Fruit fly (Drosophila melanogaster) whole organism: ENCODE data around the gene CG18814.

Source experiments
- CG8478 ChIP-seq: fragments of >200 bp; optimal IDR thresholded peaks from 2 replicates; lab custom pipeline; 2018; ENCODE audit warnings: inconsistent platforms
- Dll ChIP-seq: fragments of >200 bp; optimal IDR thresholded peaks from 2 replicates; lab custom pipeline; 2017
- EcR ChIP-seq, 2 experiments: fragments of >200 bp; optimal IDR thresholded peaks; 2 replicates each; lab custom pipeline; 2017; ENCODE audit warnings: missing biosample characterization in 2 of 2, missing genetic modification characterization in 2 of 2, missing genetic modification reagents in 2 of 2
- pan ChIP-seq: fragments of >200 bp; optimal IDR thresholded peaks from 2 replicates; lab custom pipeline; 2017
- psq ChIP-seq: fragments of >200 bp; optimal IDR thresholded peaks from 2 replicates; lab custom pipeline; 2017
- usp ChIP-seq: fragments of >200 bp; optimal IDR thresholded peaks from 2 replicates; lab custom pipeline; 2017; ENCODE audit warnings: missing biosample characterization, missing genetic modification characterization, mixed read lengths

The CG18814 gene

DNA sequence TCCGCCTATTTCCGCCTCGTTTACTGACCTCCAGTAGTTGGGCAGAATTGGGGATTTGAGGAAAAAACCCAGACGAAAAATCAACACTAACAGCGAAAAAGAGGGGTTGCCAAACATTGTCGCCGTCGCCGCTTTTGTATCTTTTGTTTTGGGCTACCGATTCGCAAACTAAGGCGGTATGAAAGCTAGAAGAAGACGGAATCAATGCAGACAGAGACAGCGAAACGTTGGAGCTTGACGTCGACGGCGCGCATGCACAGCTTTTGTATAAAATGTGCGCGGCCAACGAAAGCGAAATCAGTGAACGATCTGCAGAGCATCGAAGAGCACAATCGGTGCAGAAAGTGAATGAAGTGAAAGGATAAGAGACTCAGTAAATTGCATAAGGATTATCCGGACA lies 30.9 kb upstream of the CG18814 start, which contains the start of gene CG4998:
Gene CG4998, plus strand, starts transcription at position 301 of the 400 bp plus-strand sequence.
- TF ChIP-seq psq (lab: Kevin White, UChicago), result no peak
- no peak for TF ChIP-seq CG8478 (lab: Kevin White, UChicago)
- TF ChIP-seq EcR (GFP tag; optimal IDR thresholded peaks at IDR 0.05; lab: Kevin White, UChicago), result no peak
- no peak for TF ChIP-seq Dll (lab: Kevin White, UChicago)
- TF ChIP-seq usp (GFP tag; lab: Kevin White, UChicago), result no peak
- TF ChIP-seq pan (lab: Kevin White, UChicago), result no peak

DNA sequence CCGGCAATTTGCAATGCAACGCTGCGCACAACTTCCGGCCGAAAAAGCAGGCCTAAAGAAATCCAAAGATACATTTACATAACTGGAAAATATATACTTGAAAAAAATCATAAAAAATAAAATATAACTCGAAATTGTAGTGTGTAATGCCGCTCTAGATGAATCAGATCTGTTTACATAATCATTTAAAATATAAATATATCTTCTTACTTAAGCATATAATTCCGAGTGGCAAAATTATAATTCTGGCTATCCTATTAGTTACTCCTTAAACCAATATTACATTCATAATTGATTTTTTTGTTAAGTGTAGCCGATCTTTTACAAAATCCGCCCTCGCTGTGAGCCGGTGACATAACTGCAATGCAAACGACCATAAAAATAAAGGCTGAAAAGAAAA lies 30.2 kb upstream of the CG18814 start:
- TF ChIP-seq CG8478 (lab: Kevin White, UChicago) (no peak), Dll (lab: Kevin White, UChicago) (no peak), pan (lab: Kevin White, UChicago) (no peak), psq (lab: Kevin White, UChicago) (no peak), usp (GFP tag; lab: Kevin White, UChicago) (no peak), EcR (GFP tag; optimal IDR thresholded peaks at IDR 0.05; lab: Kevin White, UChicago) (no peak)

DNA sequence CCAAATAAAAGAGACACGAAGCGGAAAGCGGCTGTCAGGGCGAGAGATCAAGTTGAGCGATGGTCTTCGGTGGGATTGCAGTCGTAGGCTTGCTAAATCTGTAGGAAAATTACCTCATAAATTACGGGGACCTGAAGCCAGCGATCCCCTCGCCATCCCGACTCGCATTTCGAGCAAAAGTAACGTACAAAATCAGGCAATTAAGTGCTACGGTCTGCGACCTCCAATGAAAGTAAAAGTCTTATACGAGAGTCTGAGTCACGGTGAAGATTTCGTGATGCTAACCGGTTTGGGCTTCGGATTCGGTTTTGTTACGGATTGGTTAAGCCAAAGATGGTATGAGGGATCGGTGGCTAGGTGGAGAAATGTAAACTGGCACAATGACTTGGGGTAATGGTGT lies 29.8 kb upstream of the CG18814 start:
- no peak for TF ChIP-seq CG8478 (lab: Kevin White, UChicago)
- TF ChIP-seq EcR (GFP tag; optimal IDR thresholded peaks at IDR 0.05; lab: Kevin White, UChicago), result no peak
- no peak for TF ChIP-seq psq (lab: Kevin White, UChicago)
- TF ChIP-seq Dll (lab: Kevin White, UChicago), result no peak
- no peak for TF ChIP-seq pan (lab: Kevin White, UChicago)
- no peak for TF ChIP-seq usp (GFP tag; lab: Kevin White, UChicago)

DNA sequence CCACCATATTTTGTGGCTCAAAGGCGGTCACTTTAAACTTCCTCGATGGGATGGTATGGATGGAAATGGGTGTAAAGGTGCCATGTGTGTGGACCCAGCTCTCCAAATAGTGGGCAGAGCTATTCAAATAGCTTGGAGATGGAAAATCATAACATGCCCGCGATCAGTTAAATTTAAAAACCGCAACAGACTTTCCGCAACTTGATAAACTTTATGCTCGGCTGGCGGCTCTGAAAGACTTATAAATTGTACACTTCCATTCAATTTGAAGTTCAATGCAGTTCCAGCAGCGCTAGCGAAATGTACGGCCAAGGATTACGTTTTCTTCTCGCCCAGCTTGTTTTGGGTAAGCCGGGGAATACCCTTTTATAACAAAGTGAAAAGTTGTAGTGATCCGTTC lies 23.6 kb upstream of the CG18814 start, which contains the start of gene CG33257:
Gene CG33257, plus strand, starts transcription at position 301 of the 400 bp plus-strand sequence.
- TF ChIP-seq pan (lab: Kevin White, UChicago), result no peak
- TF ChIP-seq Dll (lab: Kevin White, UChicago), result no peak
- TF ChIP-seq CG8478 (lab: Kevin White, UChicago), result no peak
- TF ChIP-seq EcR (GFP tag; optimal IDR thresholded peaks at IDR 0.05; lab: Kevin White, UChicago), result no peak
- TF ChIP-seq usp (GFP tag; lab: Kevin White, UChicago), result no peak
- TF ChIP-seq psq (lab: Kevin White, UChicago), result no peak

DNA sequence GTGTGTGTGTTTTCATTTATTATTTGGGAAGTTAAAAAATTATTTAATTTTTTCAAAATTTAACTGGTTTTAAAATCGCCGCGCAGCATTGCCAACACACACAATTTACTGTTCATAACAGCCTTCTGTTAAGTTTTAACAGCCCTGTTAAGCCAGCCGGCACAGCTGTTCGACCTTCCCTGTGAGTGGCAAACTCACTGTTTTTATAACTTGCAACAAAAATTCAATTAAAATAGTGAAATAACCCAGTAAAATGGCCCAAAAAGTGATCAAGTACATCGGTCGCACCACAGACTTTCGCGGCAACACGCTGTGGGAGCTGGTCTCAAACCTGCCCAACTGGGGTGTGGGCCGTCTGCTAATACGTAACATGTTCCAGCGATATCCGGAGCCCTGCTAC lies 21.7 kb upstream of the CG18814 start, which contains the start of gene mRpS34:
Gene mRpS34, plus strand, starts transcription at position 161 of the 400 bp plus-strand sequence.
- TF ChIP-seq pan (lab: Kevin White, UChicago) (no peak), Dll (lab: Kevin White, UChicago) (no peak), EcR (GFP tag; optimal IDR thresholded peaks at IDR 0.05; lab: Kevin White, UChicago) (no peak), psq (lab: Kevin White, UChicago) (no peak), CG8478 (lab: Kevin White, UChicago) (no peak), usp (GFP tag; lab: Kevin White, UChicago) (no peak)

DNA sequence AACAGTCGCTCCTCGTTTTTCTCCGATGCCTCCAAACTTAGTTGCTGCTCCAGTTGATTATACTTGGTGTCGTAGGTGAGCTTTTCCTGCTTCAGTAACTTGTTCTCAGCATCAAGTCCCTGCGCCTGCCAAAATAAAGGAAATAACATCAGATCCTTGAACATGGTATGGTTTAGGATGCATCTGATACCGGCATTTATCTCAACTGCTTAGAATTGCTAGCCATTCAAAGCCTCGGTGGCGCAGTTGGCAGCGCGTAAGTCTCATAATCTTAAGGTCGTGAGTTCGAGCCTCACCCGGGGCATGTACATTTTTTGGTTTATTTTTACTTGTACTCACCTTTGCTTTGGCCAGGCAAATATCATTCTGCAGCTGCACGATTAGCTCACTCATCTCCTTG lies 19.9 kb upstream of the CG18814 start:
- TF ChIP-seq CG8478 (lab: Kevin White, UChicago) (no peak), pan (lab: Kevin White, UChicago) (no peak), psq (lab: Kevin White, UChicago) (no peak), EcR (GFP tag; optimal IDR thresholded peaks at IDR 0.05; lab: Kevin White, UChicago) (no peak), usp (GFP tag; lab: Kevin White, UChicago) (no peak), Dll (lab: Kevin White, UChicago) (no peak)

DNA sequence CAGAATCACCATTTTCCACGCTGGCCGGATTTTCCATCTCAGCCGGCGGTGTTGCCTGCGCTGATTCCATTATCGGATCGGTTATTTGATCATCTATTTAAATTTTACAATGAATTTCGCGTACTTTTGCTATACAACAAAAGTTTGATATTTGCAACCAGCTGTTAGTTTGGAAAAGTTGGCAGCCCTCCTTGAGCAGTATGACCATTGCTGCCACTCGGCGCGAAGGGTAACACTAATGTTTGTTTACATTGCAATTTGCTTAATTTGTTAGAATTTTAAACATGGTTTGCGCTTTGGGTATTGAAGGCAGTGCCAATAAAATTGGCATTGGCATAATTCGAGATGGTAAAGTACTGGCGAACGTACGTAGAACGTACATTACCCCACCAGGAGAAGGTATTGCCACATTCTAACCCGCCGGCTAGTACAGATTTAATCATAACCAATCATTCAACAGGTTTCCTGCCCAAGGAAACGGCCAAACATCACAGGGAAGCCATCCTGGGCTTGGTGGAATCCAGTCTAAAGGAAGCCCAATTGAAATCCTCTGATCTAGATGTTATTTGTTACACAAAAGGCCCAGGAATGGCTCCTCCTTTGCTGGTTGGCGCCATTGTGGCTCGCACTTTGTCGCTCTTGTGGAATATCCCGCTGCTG lies 17.7 kb upstream of the CG18814 start, which contains the start of the genes Golgin104 and Tcs3:
Gene Golgin104, minus strand, starts transcription at position 182 of the 660 bp plus-strand sequence.
Gene Tcs3, plus strand, starts transcription at position 222 of the 660 bp plus-strand sequence.
- TF ChIP-seq pan (lab: Kevin White, UChicago), result no peak
- TF ChIP-seq psq (lab: Kevin White, UChicago), result no peak
- no peak for TF ChIP-seq usp (GFP tag; lab: Kevin White, UChicago)
- no peak for TF ChIP-seq EcR (GFP tag; optimal IDR thresholded peaks at IDR 0.05; lab: Kevin White, UChicago)
- TF ChIP-seq CG8478 (lab: Kevin White, UChicago), result no peak
- TF ChIP-seq Dll (lab: Kevin White, UChicago), result no peak

DNA sequence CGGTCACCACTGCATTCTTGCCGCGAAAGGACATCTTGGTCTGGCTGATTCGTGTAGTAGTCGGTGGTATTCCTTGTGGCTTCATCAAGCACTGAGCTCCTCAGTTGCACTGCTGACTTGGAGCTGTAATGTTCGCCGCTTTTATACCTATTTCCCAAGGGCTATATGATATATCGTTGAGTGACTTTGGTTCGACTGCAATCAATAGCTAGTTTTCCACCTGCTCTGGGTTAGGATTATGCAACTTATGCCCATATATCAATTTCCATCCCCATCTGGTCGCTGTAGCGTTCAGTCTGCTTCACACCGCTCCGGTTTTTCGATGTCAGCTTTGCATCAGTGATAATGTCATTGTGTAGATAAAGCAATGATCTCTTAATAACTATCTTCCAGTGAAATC lies 15.4 kb upstream of the CG18814 start, which contains the start of gene Pdh:
Gene Pdh, minus strand, starts transcription at position 101 of the 400 bp plus-strand sequence.
- TF ChIP-seq psq (lab: Kevin White, UChicago), result no peak
- no peak for TF ChIP-seq CG8478 (lab: Kevin White, UChicago)
- TF ChIP-seq Dll (lab: Kevin White, UChicago), result no peak
- TF ChIP-seq usp (GFP tag; lab: Kevin White, UChicago), result no peak
- no peak for TF ChIP-seq EcR (GFP tag; optimal IDR thresholded peaks at IDR 0.05; lab: Kevin White, UChicago)
- no peak for TF ChIP-seq pan (lab: Kevin White, UChicago)

DNA sequence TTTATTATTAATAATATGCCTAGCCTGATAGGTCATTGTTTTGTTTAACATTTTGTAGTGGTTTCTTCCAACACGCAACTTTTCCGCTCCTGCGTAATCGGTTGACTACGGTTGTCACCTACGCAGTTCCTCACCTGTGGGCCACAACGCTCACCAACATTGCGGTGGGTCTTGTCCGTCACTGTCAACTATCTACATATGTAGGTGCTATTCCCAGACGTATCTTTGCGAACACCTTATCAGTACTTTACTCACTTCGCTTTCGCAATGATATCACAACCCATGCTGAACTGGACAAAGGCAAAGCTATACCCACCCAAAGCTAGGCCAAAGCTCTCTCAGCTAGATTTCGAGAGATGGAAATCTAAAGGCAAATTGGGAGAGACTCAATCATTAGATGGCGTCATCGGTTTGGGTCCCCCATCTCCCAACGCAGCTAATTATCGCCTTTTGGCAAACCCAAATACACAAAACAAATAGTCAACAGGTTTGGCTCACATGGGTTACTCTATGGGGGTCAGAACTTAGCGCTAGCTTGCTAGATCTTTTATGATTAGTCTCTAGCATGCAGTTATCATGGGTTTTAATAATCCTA lies 13.4 kb upstream of the CG18814 start:
- TF ChIP-seq EcR (GFP tag; optimal IDR thresholded peaks at IDR 0.05; lab: Kevin White, UChicago), result no peak
- no peak for TF ChIP-seq usp (GFP tag; lab: Kevin White, UChicago)
- TF ChIP-seq CG8478 (lab: Kevin White, UChicago), result no peak
- no peak for TF ChIP-seq psq (lab: Kevin White, UChicago)
- TF ChIP-seq Dll (lab: Kevin White, UChicago), result no peak
- no peak for TF ChIP-seq pan (lab: Kevin White, UChicago)

DNA sequence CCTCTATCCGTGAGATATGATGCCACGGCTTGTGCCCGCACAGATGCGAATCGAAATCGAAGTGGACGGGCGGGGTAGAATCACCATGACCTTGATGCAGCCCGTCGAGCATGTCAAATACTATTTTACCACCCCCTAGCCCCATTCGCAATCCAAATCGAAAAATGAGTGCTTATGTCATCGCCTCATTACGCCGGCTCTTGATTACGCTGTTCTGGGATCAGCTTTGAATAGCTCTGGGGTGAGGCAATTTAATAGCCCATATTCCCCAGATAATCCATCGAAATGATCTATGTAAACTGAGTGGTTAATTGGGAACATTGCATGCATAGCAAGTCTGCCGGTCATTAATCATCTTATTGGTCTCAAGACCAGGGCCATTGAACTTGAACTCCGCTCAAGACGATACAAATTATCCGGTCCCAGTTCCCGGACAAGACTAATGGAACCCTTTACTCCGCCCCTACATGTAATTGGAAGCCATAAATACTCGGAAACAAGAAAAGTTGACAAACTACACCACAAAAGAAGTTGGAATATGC lies 12.4 kb upstream of the CG18814 start:
- TF ChIP-seq EcR (GFP tag; optimal IDR thresholded peaks at IDR 0.05; lab: Kevin White, UChicago) (peak in 1 of 2 experiments; percentile 64), Dll (lab: Kevin White, UChicago) (no peak), psq (lab: Kevin White, UChicago) (no peak), CG8478 (lab: Kevin White, UChicago) (no peak), usp (GFP tag; lab: Kevin White, UChicago) (no peak), pan (lab: Kevin White, UChicago) (no peak)
